Worm (Caenorhabditis elegans) whole organism, late embryonic: ENCODE data around the gene umps-1.
A peak's percentile ranks its signal among the peaks of the same experiment; 100 is the strongest.

Experiments
- C08G9.2 ChIP-seq: sonication (generic microtip); optimal IDR thresholded peaks from 2 replicates; lab custom pipeline; 2016; ENCODE audit warnings: mild to moderate bottlenecking, missing genetic modification characterization, moderate library complexity, missing compliant biosample characterization
- K09A11.1 ChIP-seq: sonication (generic microtip); optimal IDR thresholded peaks from 2 replicates; lab custom pipeline; 2017; ENCODE audit warnings: antibody characterized with exemption, mild to moderate bottlenecking, missing genetic modification characterization, missing compliant biosample characterization; ENCODE audit not compliant: insufficient read depth
- ahr-1 ChIP-seq: sonication (generic microtip); optimal IDR thresholded peaks from 2 replicates; lab custom pipeline; 2016; ENCODE audit warnings: missing genetic modification characterization, missing compliant biosample characterization
- ceh-14 ChIP-seq: sonication (generic microtip); optimal IDR thresholded peaks from 2 replicates; lab custom pipeline; 2016; ENCODE audit warnings: missing genotype, missing genetic modification characterization, missing compliant biosample characterization
- ceh-22 ChIP-seq: sonication (generic microtip); optimal IDR thresholded peaks from 2 replicates; lab custom pipeline; 2017; ENCODE audit warnings: missing biosample characterization, missing genetic modification characterization
- ceh-24 ChIP-seq: sonication (generic microtip); optimal IDR thresholded peaks from 2 replicates; lab custom pipeline; 2016; ENCODE audit warnings: mild to moderate bottlenecking, missing genetic modification characterization, missing compliant biosample characterization
- ceh-30 ChIP-seq: fragments of 150-350 bp; optimal IDR thresholded peaks from 2 replicates; lab custom pipeline; 2014; ENCODE audit warnings: missing biosample characterization, missing genetic modification characterization
- ceh-34 ChIP-seq: sonication (generic microtip); optimal IDR thresholded peaks from 2 replicates; lab custom pipeline; 2016; ENCODE audit warnings: mild to moderate bottlenecking, missing genetic modification characterization, missing compliant biosample characterization
- ceh-48 ChIP-seq: sonication (generic microtip); optimal IDR thresholded peaks from 2 replicates; lab custom pipeline; 2016; ENCODE audit warnings: missing genetic modification characterization, inconsistent platforms, missing compliant biosample characterization
- ceh-6 ChIP-seq: fragments of 200-800 bp; sonication (Bioruptor generic); optimal IDR thresholded peaks from 2 replicates; lab custom pipeline; 2018; ENCODE audit warnings: mild to moderate bottlenecking, missing genetic modification characterization, missing compliant biosample characterization
- dmd-4 ChIP-seq: sonication (generic microtip); optimal IDR thresholded peaks from 2 replicates; lab custom pipeline; 2016; ENCODE audit warnings: borderline replicate concordance, missing genetic modification characterization, missing compliant biosample characterization
- dve-1 ChIP-seq: sonication (generic microtip); optimal IDR thresholded peaks from 2 replicates; lab custom pipeline; 2017; ENCODE audit warnings: antibody characterized with exemption, mild to moderate bottlenecking, missing genetic modification characterization, missing compliant biosample characterization
- elt-2 ChIP-seq: sonication (generic microtip); optimal IDR thresholded peaks from 2 replicates; lab custom pipeline; 2016; ENCODE audit warnings: missing genetic modification reagents, missing genetic modification characterization, missing compliant biosample characterization
- fax-1 ChIP-seq: sonication (generic microtip); optimal IDR thresholded peaks from 2 replicates; lab custom pipeline; 2016; ENCODE audit warnings: missing genotype, missing genetic modification characterization, missing compliant biosample characterization
- fkh-6 ChIP-seq: sonication (generic microtip); optimal IDR thresholded peaks from 2 replicates; lab custom pipeline; 2016; ENCODE audit warnings: missing genetic modification characterization, missing compliant biosample characterization
- gmeb-2 ChIP-seq: sonication (generic microtip); optimal IDR thresholded peaks from 2 replicates; lab custom pipeline; 2016; ENCODE audit warnings: missing genetic modification characterization, inconsistent platforms, missing compliant biosample characterization
- hlh-30 ChIP-seq: sonication (generic microtip); optimal IDR thresholded peaks from 2 replicates; lab custom pipeline; 2017; ENCODE audit warnings: antibody characterized with exemption, missing genetic modification characterization, missing compliant biosample characterization; ENCODE audit not compliant: insufficient read depth
- lim-6 ChIP-seq: sonication (generic microtip); optimal IDR thresholded peaks from 2 replicates; lab custom pipeline; 2016; ENCODE audit warnings: missing genetic modification characterization, missing compliant biosample characterization
- lin-11 ChIP-seq: fragments of 200-800 bp; sonication (Bioruptor generic); optimal IDR thresholded peaks from 2 replicates; lab custom pipeline; 2018; ENCODE audit warnings: mild to moderate bottlenecking, missing genetic modification characterization, missing compliant biosample characterization
- madf-2 ChIP-seq: sonication (generic microtip); optimal IDR thresholded peaks from 2 replicates; lab custom pipeline; 2017; ENCODE audit warnings: missing genetic modification characterization, missing compliant biosample characterization
- mec-3 ChIP-seq: sonication (generic microtip); optimal IDR thresholded peaks from 2 replicates; lab custom pipeline; 2016; ENCODE audit warnings: borderline replicate concordance, missing genetic modification characterization, missing compliant biosample characterization
- nfya-1 ChIP-seq: sonication (generic microtip); optimal IDR thresholded peaks from 2 replicates; lab custom pipeline; 2017; ENCODE audit warnings: missing genetic modification characterization, mild to moderate bottlenecking, missing compliant biosample characterization, antibody characterized with exemption, moderate library complexity
- nhr-11 ChIP-seq: fragments of 150-350 bp; optimal IDR thresholded peaks from 2 replicates; lab custom pipeline; 2014; ENCODE audit warnings: missing biosample characterization, missing genetic modification characterization
- odd-2 ChIP-seq: sonication (generic microtip); optimal IDR thresholded peaks from 2 replicates; lab custom pipeline; 2017; ENCODE audit warnings: antibody characterized with exemption, mild to moderate bottlenecking, missing genetic modification characterization, missing compliant biosample characterization
- pax-1 ChIP-seq: fragments of 150-350 bp; optimal IDR thresholded peaks from 2 replicates; lab custom pipeline; 2014; ENCODE audit warnings: missing biosample characterization, missing genetic modification characterization
- pha-2 ChIP-seq: sonication (generic microtip); optimal IDR thresholded peaks from 2 replicates; lab custom pipeline; 2017; ENCODE audit warnings: mild to moderate bottlenecking, missing genetic modification characterization, missing compliant biosample characterization
- pha-4 ChIP-seq: fragments of 150-350 bp; optimal IDR thresholded peaks from 2 replicates; lab custom pipeline; 2018; ENCODE audit warnings: missing biosample characterization, missing genetic modification reagents, missing genetic modification characterization
- pros-1 ChIP-seq: fragments of 150-350 bp; optimal IDR thresholded peaks from 2 replicates; lab custom pipeline; 2014; ENCODE audit warnings: missing biosample characterization, missing genetic modification reagents, missing genetic modification characterization
- ref-2 ChIP-seq: sonication (generic microtip); optimal IDR thresholded peaks from 2 replicates; lab custom pipeline; 2016; ENCODE audit warnings: missing genetic modification characterization, missing compliant biosample characterization
- sox-2 ChIP-seq: fragments of 200-800 bp; sonication (Bioruptor generic); IDR thresholded peaks from 2 replicates; pipeline ENCODE4 v1.3.6; 2022; ENCODE audit warnings: missing genetic modification reagents, missing genetic modification characterization, missing compliant biosample characterization
- sox-4 ChIP-seq: sonication (generic microtip); optimal IDR thresholded peaks from 2 replicates; lab custom pipeline; 2017; ENCODE audit warnings: mild to moderate bottlenecking, missing genetic modification characterization, inconsistent platforms, missing compliant biosample characterization

Gene umps-1

ce11 chrIII:10330372-10331062, 26.9 kb downstream of the umps-1 start, which contains the start of gene nex-2:
Gene nex-2, minus strand, starts transcription at chrIII:10330422.
- TF ChIP-seq sox-4 (tag; lab: Kevin White, UChicago): no peak
- TF ChIP-seq dmd-4 (tag; lab: Kevin White, UChicago): no peak
- TF ChIP-seq madf-2 (tag; lab: Kevin White, UChicago): no peak
- no peak for TF ChIP-seq fkh-6 (tag; lab: Kevin White, UChicago)
- no peak for TF ChIP-seq odd-2 (tag; lab: Kevin White, UChicago)
- TF ChIP-seq lim-6: no peak
- no peak for TF ChIP-seq lin-11 (tag; lab: Kevin White, UChicago)
- TF ChIP-seq K09A11.1 (tag; lab: Kevin White, UChicago): no peak
- no peak for TF ChIP-seq ceh-22 (tag; lab: Kevin White, UChicago)

- no peak for TF ChIP-seq ref-2 (tag; lab: Kevin White, UChicago)
- TF ChIP-seq elt-2 (tag; lab: Kevin White, UChicago): peak; percentile 52
Measured at ce11 chrIII:10329811-10330210, 27.6 kb downstream of the umps-1 start.

DNA sequence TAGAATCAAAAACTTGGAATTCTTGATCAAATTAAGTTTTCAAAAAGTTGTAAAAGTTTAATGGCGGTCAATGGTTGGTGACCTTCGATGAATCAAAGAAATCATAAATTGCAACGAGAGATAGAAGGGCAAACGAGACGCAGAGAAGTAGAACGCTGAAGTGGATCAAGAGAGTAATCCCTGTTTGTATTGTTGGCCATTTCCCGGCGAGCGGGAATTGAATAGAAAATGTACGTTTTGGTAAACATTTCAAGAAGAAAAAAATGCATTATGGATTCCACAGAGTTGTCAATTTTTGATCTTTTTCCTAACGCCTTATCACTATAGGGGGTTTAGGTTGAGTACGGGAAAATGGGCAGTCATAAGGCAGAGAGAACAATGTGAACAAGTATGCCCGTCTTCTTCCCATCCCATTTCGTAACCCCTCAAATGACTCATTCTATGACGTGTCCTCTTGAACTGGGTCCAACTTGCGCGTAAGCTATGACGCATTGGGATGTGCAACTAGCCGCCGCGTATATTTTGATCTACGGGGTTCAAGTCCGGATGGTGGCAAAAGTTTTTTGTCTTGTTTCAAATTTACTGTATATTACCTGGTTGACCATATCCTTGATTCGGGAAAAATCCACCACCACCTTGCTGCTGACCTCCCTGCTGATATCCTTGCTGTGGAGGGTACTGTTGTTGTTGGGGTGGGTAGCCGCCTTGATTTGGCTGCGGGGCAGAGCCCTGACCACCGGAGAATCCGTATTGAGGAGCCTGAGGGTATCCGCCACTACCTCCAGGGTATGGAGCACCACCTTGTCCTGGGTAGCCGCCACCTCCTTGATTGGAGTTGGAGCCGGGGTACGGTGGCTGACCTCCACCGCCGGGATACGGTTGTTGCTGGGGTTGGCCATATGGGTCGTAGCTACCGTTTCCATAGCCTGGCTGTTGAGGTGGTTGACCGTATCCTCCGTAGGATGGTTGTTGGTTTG, 28.6 kb downstream of the umps-1 start:
- TF ChIP-seq gmeb-2 (tag; lab: Kevin White, UChicago) (no peak), nfya-1 (tag; lab: Kevin White, UChicago) (peak; percentile 2), pha-2 (tag; lab: Kevin White, UChicago) (no peak), sox-2 (0 out of 2 replicates have a peak, but pooled peaks have one; percentile 13)

- no peak for TF ChIP-seq pha-4
- TF ChIP-seq ahr-1 (tag; lab: Kevin White, UChicago): no peak
- TF ChIP-seq fax-1 (tag; lab: Kevin White, UChicago): no peak
- TF ChIP-seq elt-2 (tag; lab: Kevin White, UChicago): no peak
- TF ChIP-seq pros-1 (tag; lab: Kevin White, UChicago): no peak
- no peak for TF ChIP-seq mec-3
- no peak for TF ChIP-seq ceh-6
- no peak for TF ChIP-seq C08G9.2 (tag; lab: Kevin White, UChicago)
- no peak for TF ChIP-seq ceh-30 (tag; lab: Kevin White, UChicago)
- no peak for TF ChIP-seq pax-1 (tag; lab: Kevin White, UChicago)
- no peak for TF ChIP-seq ceh-24
- TF ChIP-seq fkh-6 (tag; lab: Kevin White, UChicago): no peak
- TF ChIP-seq gmeb-2 (tag; lab: Kevin White, UChicago): no peak
- TF ChIP-seq dve-1 (tag; lab: Kevin White, UChicago): no peak
Measured at ce11 chrIII:10326327-10326726, 31.1 kb downstream of the umps-1 start.

ce11 chrIII:10320788-10321187, 36.7 kb downstream of the umps-1 start, which contains the start of gene sas-7:
Gene sas-7, plus strand, starts transcription at chrIII:10321019.
- TF ChIP-seq pax-1 (tag; lab: Kevin White, UChicago): no peak
- TF ChIP-seq hlh-30: no peak
- no peak for TF ChIP-seq nhr-11 (tag; lab: Kevin White, UChicago)
- no peak for TF ChIP-seq ceh-34 (tag; lab: Kevin White, UChicago)
- TF ChIP-seq ceh-14 (tag; lab: Kevin White, UChicago): no peak
- TF ChIP-seq elt-2 (tag; lab: Kevin White, UChicago): no peak
- no peak for TF ChIP-seq ceh-48
